Worm (Caenorhabditis elegans) whole organism, L2 larva: ENCODE results near the gene W06H8.6.

Experiments
- C34F6.9 ChIP-seq: fragments of 150-350 bp; optimal IDR thresholded peaks from 2 replicates; lab custom pipeline; 2014; ENCODE audit warnings: missing biosample characterization, missing genetic modification characterization
- alr-1 ChIP-seq: fragments of 150-350 bp; optimal IDR thresholded peaks from 2 replicates; lab custom pipeline; 2014; ENCODE audit warnings: missing biosample characterization, missing genetic modification characterization
- aly-2 ChIP-seq: fragments of 150-350 bp; optimal IDR thresholded peaks from 2 replicates; lab custom pipeline; 2014; ENCODE audit warnings: missing biosample characterization, missing genetic modification characterization
- ceh-82 ChIP-seq: fragments of 150-350 bp; optimal IDR thresholded peaks from 2 replicates; lab custom pipeline; 2014; ENCODE audit warnings: missing biosample characterization, missing genetic modification characterization
- dmd-4 ChIP-seq: sonication (generic microtip); optimal IDR thresholded peaks from 2 replicates; lab custom pipeline; 2017; ENCODE audit warnings: missing biosample characterization, missing genetic modification characterization
- gmeb-1 ChIP-seq: fragments of 150-350 bp; optimal IDR thresholded peaks from 2 replicates; lab custom pipeline; 2014; ENCODE audit warnings: missing biosample characterization, missing genetic modification characterization
- lin-39 ChIP-seq: fragments of 150-350 bp; optimal IDR thresholded peaks from 2 replicates; lab custom pipeline; 2014; ENCODE audit warnings: missing biosample characterization, missing genetic modification reagents, missing genetic modification characterization
- lsy-2 ChIP-seq, 2 experiments: fragments of 150-350 bp in 1 of 2; sonication (generic microtip) in 1 of 2; optimal IDR thresholded peaks; 2 replicates each; lab custom pipeline; 2014 to 2017; ENCODE audit warnings: missing biosample characterization in 2 of 2, missing genetic modification characterization in 2 of 2
- nhr-11 ChIP-seq: fragments of 150-350 bp; optimal IDR thresholded peaks from 2 replicates; lab custom pipeline; 2014; ENCODE audit warnings: missing biosample characterization, missing genetic modification characterization
- nhr-12 ChIP-seq: fragments of 150-350 bp; optimal IDR thresholded peaks from 2 replicates; lab custom pipeline; 2014; ENCODE audit warnings: missing biosample characterization, missing genetic modification characterization
- nhr-6 ChIP-seq: fragments of 150-350 bp; optimal IDR thresholded peaks from 2 replicates; lab custom pipeline; 2014; ENCODE audit warnings: missing biosample characterization, missing genetic modification characterization
- nhr-77 ChIP-seq: fragments of 150-350 bp; optimal IDR thresholded peaks from 2 replicates; lab custom pipeline; 2014; ENCODE audit warnings: missing biosample characterization, missing genetic modification characterization
- peb-1 ChIP-seq: fragments of 150-350 bp; optimal IDR thresholded peaks from 2 replicates; lab custom pipeline; 2014; ENCODE audit warnings: missing biosample characterization, missing genetic modification characterization
- snpc-4 ChIP-seq: fragments of 150-350 bp; optimal IDR thresholded peaks from 2 replicates; lab custom pipeline; 2014; ENCODE audit warnings: missing biosample characterization, missing genetic modification characterization

DNA sequence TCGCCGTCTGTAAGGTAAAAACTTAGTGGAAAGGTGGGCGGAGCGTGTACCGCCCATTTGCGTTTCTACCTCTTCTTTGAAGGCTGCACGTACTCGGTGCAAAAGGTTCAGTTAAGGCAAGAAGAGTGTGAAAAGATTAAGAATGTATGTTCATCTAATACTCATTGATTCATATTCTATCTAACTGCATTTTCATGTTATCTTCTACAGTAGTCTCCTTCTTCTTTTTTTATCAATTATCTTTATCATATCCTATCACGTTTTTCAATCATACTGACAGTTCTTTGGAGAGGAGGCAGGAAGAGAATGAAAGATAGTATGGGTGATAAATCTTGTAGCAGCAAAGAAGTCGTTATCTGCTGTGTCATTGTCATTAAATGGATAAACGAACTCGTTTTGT is 20.6 kb upstream of the W06H8.6 start:
- TF ChIP-seq nhr-77 = no peak
- TF ChIP-seq nhr-12 (tag; lab: Kevin White, UChicago) = no peak
- peak; percentile 50 for TF ChIP-seq gmeb-1
- no peak for TF ChIP-seq C34F6.9 (tag; lab: Kevin White, UChicago)
- TF ChIP-seq snpc-4 (tag; lab: Kevin White, UChicago) = no peak
- no peak for TF ChIP-seq aly-2 (tag; lab: Kevin White, UChicago)
- peak in 1 of 2 experiments; percentile 71 for TF ChIP-seq lsy-2 (tag; optimal IDR thresholded peaks at IDR 0.05; lab: Kevin White, UChicago)
- no peak for TF ChIP-seq lin-39 (tag; lab: Kevin White, UChicago)
- TF ChIP-seq ceh-82 (tag; lab: Kevin White, UChicago) = no peak
- TF ChIP-seq nhr-6 = peak; percentile 32
- TF ChIP-seq alr-1 = no peak
- TF ChIP-seq peb-1 = no peak
- TF ChIP-seq dmd-4 (tag; lab: Kevin White, UChicago) = no peak
- no peak for TF ChIP-seq nhr-11 (tag; lab: Kevin White, UChicago)
